Fruit fly (Drosophila melanogaster) whole organism, embryonic: ENCODE measurements around the gene CG7071.

Experiments
- Aef1 ChIP-seq: fragments of 200-800 bp; sonication (Bioruptor generic); IDR thresholded peaks from 3 replicates; pipeline ENCODE4 v1.3.6; 2022; ENCODE audit warnings: missing biosample characterization, missing genetic modification characterization
- Bteb2 ChIP-seq: fragments of 200-800 bp; sonication (Bioruptor generic); optimal IDR thresholded peaks from 2 replicates; lab custom pipeline; 2016; ENCODE audit warnings: missing biosample characterization, missing genetic modification characterization
- CG12769 ChIP-seq: fragments of 200-800 bp; sonication (Bioruptor generic); optimal IDR thresholded peaks from 2 replicates; lab custom pipeline; 2019; ENCODE audit warnings: missing biosample characterization, mild to moderate bottlenecking, missing genetic modification characterization, moderate library complexity
- CG13424 ChIP-seq: fragments of 200-800 bp; sonication (Bioruptor generic); optimal IDR thresholded peaks from 2 replicates; lab custom pipeline; 2019; ENCODE audit warnings: missing biosample characterization, mild to moderate bottlenecking, missing genetic modification characterization, moderate library complexity
- CG13894 ChIP-seq: fragments of 200-800 bp; sonication (Bioruptor generic); optimal IDR thresholded peaks from 3 replicates; lab custom pipeline; 2018; ENCODE audit warnings: missing biosample characterization, mild to moderate bottlenecking, missing genetic modification characterization, moderate library complexity
- CG15514 ChIP-seq: fragments of 200-800 bp; sonication (Bioruptor generic); optimal IDR thresholded peaks from 3 replicates; lab custom pipeline; 2017; ENCODE audit warnings: missing biosample characterization, missing genetic modification characterization, mild to moderate bottlenecking, moderate library complexity, missing genetic modification reagents
- CG16815 ChIP-seq: fragments of 200-800 bp; sonication (Bioruptor generic); optimal IDR thresholded peaks from 3 replicates; lab custom pipeline; 2017; ENCODE audit warnings: missing biosample characterization, mild to moderate bottlenecking, missing genetic modification characterization
- CG17186 ChIP-seq: fragments of 200-800 bp; sonication (Bioruptor generic); optimal IDR thresholded peaks from 3 replicates; lab custom pipeline; 2017; ENCODE audit warnings: missing biosample characterization, missing genetic modification reagents, missing genetic modification characterization
- CG2875 ChIP-seq: fragments of 200-800 bp; sonication (Bioruptor generic); optimal IDR thresholded peaks from 2 replicates; lab custom pipeline; 2017; ENCODE audit warnings: missing biosample characterization, mild to moderate bottlenecking, missing genetic modification characterization, missing genetic modification reagents
- CG31365 ChIP-seq: fragments of 200-800 bp; sonication (Bioruptor generic); optimal IDR thresholded peaks from 2 replicates; lab custom pipeline; 2018; ENCODE audit warnings: missing biosample characterization, mild to moderate bottlenecking, missing genetic modification characterization
- CG3407 ChIP-seq: fragments of 200-800 bp; sonication (Bioruptor generic); optimal IDR thresholded peaks from 2 replicates; lab custom pipeline; 2018; ENCODE audit warnings: missing biosample characterization, mild to moderate bottlenecking, missing genetic modification characterization
- CG3838 ChIP-seq: fragments of 200-800 bp; sonication (Bioruptor generic); optimal IDR thresholded peaks from 3 replicates; lab custom pipeline; 2016; ENCODE audit warnings: missing biosample characterization, missing genetic modification characterization
- CG4707 ChIP-seq: fragments of 200-800 bp; sonication (Bioruptor generic); optimal IDR thresholded peaks from 2 replicates; lab custom pipeline; 2018; ENCODE audit warnings: missing biosample characterization, mild to moderate bottlenecking, missing genetic modification characterization, moderate library complexity
- CG6654 ChIP-seq: fragments of 200-800 bp; sonication (Bioruptor generic); optimal IDR thresholded peaks from 2 replicates; lab custom pipeline; 2017; ENCODE audit warnings: missing biosample characterization, mild to moderate bottlenecking, missing genetic modification characterization
- CG6689 ChIP-seq: fragments of 200-800 bp; sonication (Bioruptor generic); IDR thresholded peaks from 2 replicates; pipeline ENCODE4 v1.3.6; 2022; ENCODE audit warnings: missing biosample characterization, missing genetic modification characterization
- CG6813 ChIP-seq: fragments of 200-800 bp; sonication (Bioruptor generic); optimal IDR thresholded peaks from 2 replicates; lab custom pipeline; 2017; ENCODE audit warnings: missing biosample characterization, missing genetic modification characterization, mild to moderate bottlenecking, moderate library complexity, missing genetic modification reagents
- CG7372 ChIP-seq: fragments of 200-800 bp; sonication (Bioruptor generic); IDR thresholded peaks from 2 replicates; pipeline ENCODE4 v1.3.6; 2022; ENCODE audit warnings: missing biosample characterization, missing genetic modification characterization
- CG7928 ChIP-seq: fragments of 200-800 bp; sonication (Bioruptor generic); optimal IDR thresholded peaks from 2 replicates; lab custom pipeline; 2017; ENCODE audit warnings: missing biosample characterization, mild to moderate bottlenecking, missing genetic modification characterization
- CG8388 ChIP-seq: fragments of 200-800 bp; sonication (Bioruptor generic); optimal IDR thresholded peaks from 2 replicates; lab custom pipeline; 2019; ENCODE audit warnings: missing biosample characterization, mild to moderate bottlenecking, missing genetic modification characterization, moderate library complexity
- Dip2 ChIP-seq: fragments of 200-800 bp; sonication (Bioruptor generic); IDR thresholded peaks from 2 replicates; pipeline ENCODE4 v1.3.6; 2022; ENCODE audit warnings: missing biosample characterization, missing genetic modification characterization
- E2f1 ChIP-seq: fragments of 200-800 bp; sonication (Bioruptor generic); IDR thresholded peaks from 2 replicates; pipeline ENCODE4 v1.3.6; 2022; ENCODE audit warnings: missing biosample characterization, missing genetic modification characterization
- Lim3 ChIP-seq: fragments of 200-800 bp; sonication (Bioruptor generic); IDR thresholded peaks from 2 replicates; pipeline ENCODE4 v1.3.6; 2022; ENCODE audit warnings: missing biosample characterization, missing genetic modification characterization
- Pdp1 ChIP-seq, 2 experiments: fragments of 200-800 bp; sonication (Bioruptor generic); optimal IDR thresholded peaks; 3 replicates each; lab custom pipeline; 2016; ENCODE audit warnings: missing biosample characterization in 2 of 2, missing genetic modification characterization in 2 of 2, mild to moderate bottlenecking in 1 of 2, moderate library complexity in 1 of 2
- Sox100B ChIP-seq: fragments of 200-800 bp; sonication (Bioruptor generic); optimal IDR thresholded peaks from 3 replicates; lab custom pipeline; 2018; ENCODE audit warnings: missing biosample characterization, mild to moderate bottlenecking, missing genetic modification characterization
- abd-A ChIP-seq: fragments of 200-800 bp; sonication (Bioruptor generic); optimal IDR thresholded peaks from 3 replicates; lab custom pipeline; 2019; ENCODE audit warnings: missing biosample characterization, mild to moderate bottlenecking, missing genetic modification characterization, moderate library complexity
- amos ChIP-seq: fragments of 200-800 bp; sonication (Bioruptor generic); IDR thresholded peaks from 2 replicates; pipeline ENCODE4 v1.3.6; 2022; ENCODE audit warnings: missing biosample characterization, missing genetic modification characterization; ENCODE audit not compliant: partially characterized antibody
- ase ChIP-seq: fragments of 200-800 bp; sonication (Bioruptor generic); IDR thresholded peaks from 3 replicates; pipeline ENCODE4 v1.3.6; 2022; ENCODE audit warnings: missing biosample characterization, missing genetic modification characterization
- cad ChIP-seq: fragments of >200 bp; optimal IDR thresholded peaks from 2 replicates; lab custom pipeline; 2017; ENCODE audit warnings: missing biosample characterization, missing genetic modification characterization
- cas ChIP-seq: fragments of 200-800 bp; sonication (Bioruptor generic); IDR thresholded peaks from 2 replicates; pipeline ENCODE4 v1.3.6; 2022; ENCODE audit warnings: missing biosample characterization, missing genetic modification characterization
- cg ChIP-seq: fragments of 200-800 bp; sonication (Bioruptor generic); optimal IDR thresholded peaks from 3 replicates; lab custom pipeline; 2019; ENCODE audit warnings: missing biosample characterization, mild to moderate bottlenecking, missing genetic modification characterization, moderate library complexity
- chinmo ChIP-seq: fragments of 200-800 bp; sonication (Bioruptor generic); IDR thresholded peaks from 4 replicates; pipeline ENCODE4 v1.3.6; 2022; ENCODE audit warnings: missing biosample characterization, missing genetic modification characterization; ENCODE audit not compliant: partially characterized antibody
- esg ChIP-seq: fragments of 200-800 bp; sonication (Bioruptor generic); conservative IDR thresholded peaks from 2 replicates; pipeline ENCODE4 v1.3.6; 2022; ENCODE audit warnings: missing biosample characterization, missing genetic modification characterization
- hkb ChIP-seq, 2 experiments: fragments of 200-800 bp in 1 of 2; fragments of >200 bp in 1 of 2; sonication (Bioruptor generic) in 1 of 2; IDR thresholded peaks in 1 of 2; optimal IDR thresholded peaks in 1 of 2; 2 replicates each; pipeline versions ENCODE4 v1.3.6 to Lab custom; 2017 to 2022; ENCODE audit warnings: missing biosample characterization in 1 of 2, missing genetic modification characterization in 1 of 2
- insv ChIP-seq, 2 experiments: fragments of 200-800 bp; sonication (Bioruptor generic); optimal IDR thresholded peaks; 3 replicates each; lab custom pipeline; 2016 to 2018; ENCODE audit warnings: missing biosample characterization in 2 of 2, missing genetic modification characterization in 2 of 2
- jing ChIP-seq: fragments of 200-800 bp; sonication (Bioruptor generic); optimal IDR thresholded peaks from 2 replicates; lab custom pipeline; 2018; ENCODE audit warnings: missing biosample characterization, mild to moderate bottlenecking, missing genetic modification characterization
- ken ChIP-seq: fragments of 200-800 bp; sonication (Bioruptor generic); IDR thresholded peaks from 3 replicates; pipeline ENCODE4 v1.3.6; 2022; ENCODE audit warnings: missing biosample characterization, missing genetic modification characterization
- kni ChIP-seq: fragments of 200-800 bp; sonication (Bioruptor generic); optimal IDR thresholded peaks from 3 replicates; lab custom pipeline; 2017; ENCODE audit warnings: mild to moderate bottlenecking, missing biosample characterization, missing genetic modification reagents, missing genetic modification characterization
- lov ChIP-seq, 2 experiments: fragments of 200-800 bp in 1 of 2; fragments of >200 bp in 1 of 2; sonication (Bioruptor generic) in 1 of 2; IDR thresholded peaks in 1 of 2; optimal IDR thresholded peaks in 1 of 2; 2 replicates in 1 of 2; 3 replicates in 1 of 2; pipeline versions ENCODE4 v1.3.6 to Lab custom; 2017 to 2022; ENCODE audit warnings: missing biosample characterization in 1 of 2, missing genetic modification characterization in 1 of 2
- phol ChIP-seq: fragments of 200-800 bp; sonication (Bioruptor generic); optimal IDR thresholded peaks from 3 replicates; lab custom pipeline; 2018; ENCODE audit warnings: missing biosample characterization, mild to moderate bottlenecking, missing genetic modification characterization, moderate library complexity
- slp2 ChIP-seq: fragments of 200-800 bp; sonication (Bioruptor generic); optimal IDR thresholded peaks from 2 replicates; lab custom pipeline; 2016; ENCODE audit warnings: missing biosample characterization, missing genetic modification characterization
- tap ChIP-seq: fragments of 200-800 bp; optimal IDR thresholded peaks from 3 replicates; lab custom pipeline; 2019; ENCODE audit warnings: missing biosample characterization, mild to moderate bottlenecking, missing genetic modification characterization, moderate library complexity
- tio ChIP-seq: fragments of 200-800 bp; sonication (Bioruptor generic); optimal IDR thresholded peaks from 2 replicates; lab custom pipeline; 2017; ENCODE audit warnings: missing biosample characterization, missing genetic modification characterization, inconsistent platforms
- vvl ChIP-seq: fragments of 200-800 bp; sonication (Bioruptor generic); IDR thresholded peaks from 2 replicates; pipeline ENCODE4 v1.3.6; 2022; ENCODE audit warnings: missing biosample characterization, missing genetic modification characterization

CG7071 gene

DNA sequence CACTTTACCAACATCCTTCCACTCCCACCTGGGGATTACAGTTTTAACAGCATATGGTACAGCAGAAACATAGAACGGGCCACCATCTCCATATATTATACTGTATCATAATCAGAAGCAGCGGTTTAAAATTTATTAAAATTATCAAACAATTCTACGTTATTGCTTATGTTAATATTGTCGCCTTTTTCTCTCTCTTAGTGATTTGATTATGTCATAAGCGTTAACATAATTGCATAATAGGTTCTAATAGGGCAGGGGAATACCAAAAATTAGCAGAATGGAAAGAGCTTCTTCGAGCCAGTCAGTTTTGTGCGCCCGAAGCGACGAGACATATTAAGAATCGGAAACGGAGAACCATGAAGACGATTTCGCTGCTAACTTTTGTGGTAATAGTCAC is 30.7 kb upstream of the CG7071 start, which contains the start of gene CG13862:
Gene CG13862, plus strand, starts transcription at position 301 of the 400 bp plus-strand sequence.
- no peak for TF ChIP-seq amos (GFP tag; lab: Robert Waterston, UW)
- no peak for TF ChIP-seq CG2875
- no peak for TF ChIP-seq cg (GFP tag; lab: Kevin White, UChicago)
- TF ChIP-seq slp2 (GFP tag; lab: Kevin White, UChicago), result no peak
- no peak for TF ChIP-seq kni
- no peak for TF ChIP-seq ase (GFP tag; lab: Robert Waterston, UW)
- TF ChIP-seq Aef1, result no peak
- no peak for TF ChIP-seq ken
- TF ChIP-seq CG17186 (GFP tag; lab: Kevin White, UChicago), result no peak
- peak; percentile 70 for TF ChIP-seq CG13894 (tag; lab: Kevin White, UChicago)
- TF ChIP-seq tio (GFP tag; lab: Kevin White, UChicago), result no peak
- peak; percentile 13 for TF ChIP-seq CG12769
- TF ChIP-seq CG6813 (GFP tag; lab: Kevin White, UChicago), result no peak
- no peak for TF ChIP-seq CG13424
- no peak for TF ChIP-seq insv (GFP tag; optimal IDR thresholded peaks at IDR 0.05; lab: Kevin White, UChicago)
- TF ChIP-seq CG15514 (GFP tag; lab: Kevin White, UChicago), result no peak
- TF ChIP-seq esg, result no peak
- TF ChIP-seq Pdp1 (GFP tag; optimal IDR thresholded peaks at IDR 0.05; lab: Kevin White, UChicago), result peak in 1 of 2 experiments; percentile 55
- TF ChIP-seq CG31365, result no peak
- TF ChIP-seq jing (GFP tag; lab: Kevin White, UChicago), result no peak
- no peak for TF ChIP-seq CG4707 (GFP tag; lab: Kevin White, UChicago)
- no peak for TF ChIP-seq tap
- TF ChIP-seq cad, result no peak
- TF ChIP-seq CG8388 (GFP tag; lab: Kevin White, UChicago), result no peak
- no peak for TF ChIP-seq CG16815 (GFP tag; lab: Kevin White, UChicago)
- no peak for TF ChIP-seq abd-A (tag; lab: Kevin White, UChicago)
- 0 out of 4 replicates have a peak, but pooled peaks have one; percentile 44 for TF ChIP-seq chinmo (GFP tag; lab: Robert Waterston, UW)
- no peak for TF ChIP-seq vvl (GFP tag; lab: Robert Waterston, UW)
- TF ChIP-seq CG7372, result no peak
- no peak for TF ChIP-seq Dip2 (GFP tag; lab: Robert Waterston, UW)
- TF ChIP-seq Lim3 (GFP tag; lab: Robert Waterston, UW), result no peak
- no peak for TF ChIP-seq lov (optimal IDR thresholded peaks at IDR 0.05; lab: Kevin White, UChicago)
- TF ChIP-seq lov (GFP tag; IDR thresholded peaks at IDR 0.05; lab: Robert Waterston, UW), result no peak
- no peak for TF ChIP-seq CG6689 (GFP tag; lab: Robert Waterston, UW)
- no peak for TF ChIP-seq Bteb2
- no peak for TF ChIP-seq CG3838 (GFP tag; lab: Kevin White, UChicago)
- no peak for TF ChIP-seq phol (tag; lab: Kevin White, UChicago)
- TF ChIP-seq Sox100B (GFP tag; lab: Kevin White, UChicago), result no peak
- peak; percentile 16 for TF ChIP-seq CG6654 (GFP tag; lab: Kevin White, UChicago)

DNA sequence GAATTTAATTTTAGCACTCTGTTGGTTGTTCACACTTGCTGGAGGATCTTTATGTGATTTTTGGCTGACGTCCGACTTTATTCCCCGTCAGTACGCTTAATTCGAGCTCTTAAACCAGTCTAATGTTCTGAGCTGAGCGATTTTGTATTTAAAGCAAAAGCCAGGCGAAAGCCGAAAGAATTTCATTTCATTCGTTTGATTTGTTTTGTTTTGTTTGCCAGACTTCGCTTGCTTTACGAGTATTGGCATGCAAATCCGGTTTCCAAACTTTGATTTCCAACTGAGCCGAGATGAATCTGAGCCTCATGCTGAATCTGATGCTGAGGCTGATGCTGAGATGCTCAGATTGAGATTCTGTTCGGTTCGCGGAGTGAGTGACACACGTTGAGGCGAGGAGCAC is 28.4 kb upstream of the CG7071 start, which contains the start of gene CG5391:
Gene CG5391, minus strand, starts transcription at position 101 of the 400 bp plus-strand sequence.
- TF ChIP-seq E2f1 (GFP tag; lab: Robert Waterston, UW) (no peak), cas (GFP tag; lab: Robert Waterston, UW) (no peak), CG7928 (no peak), CG3407 (GFP tag; lab: Kevin White, UChicago) (no peak), hkb (optimal IDR thresholded peaks at IDR 0.05; lab: Kevin White, UChicago) (no peak), hkb (GFP tag; IDR thresholded peaks at IDR 0.05; lab: Robert Waterston, UW) (no peak)
